Worm (Caenorhabditis elegans): Measurements from ENCODE around the gene dna-2.

DNA sequence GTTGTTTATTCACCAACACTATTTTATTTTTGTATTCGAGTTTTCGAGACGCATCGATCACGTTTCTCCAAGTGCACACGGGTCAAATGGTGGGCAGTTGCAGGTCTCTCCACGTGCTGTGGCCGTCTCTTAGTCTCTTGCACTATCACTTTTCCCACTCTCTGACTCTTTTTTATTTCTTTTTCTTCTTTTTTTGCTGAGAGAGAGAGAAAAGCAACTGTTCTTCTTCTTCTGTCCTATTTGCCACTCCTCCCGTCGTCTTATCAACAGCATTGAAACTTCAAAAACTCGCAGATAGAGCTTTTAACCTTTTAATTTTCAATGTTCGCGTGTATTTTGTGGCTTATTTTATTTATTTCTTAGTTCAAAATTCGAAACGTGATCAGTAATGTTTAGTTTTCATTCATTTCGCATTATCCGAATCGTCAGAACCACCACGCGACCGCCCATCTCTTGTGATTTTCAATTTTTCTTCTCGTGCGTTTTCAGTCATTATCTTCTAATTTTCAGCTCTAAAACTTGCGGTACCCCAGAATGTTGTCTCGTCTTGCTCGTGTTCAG lies 49.6 kb upstream of the dna-2 start, which contains the start of gene alh-8:
- TF ChIP-seq C34B4.2 (tag; optimal IDR thresholded peaks at IDR 0.05) = no peak
- no peak for TF ChIP-seq jun-1 (tag; optimal IDR thresholded peaks at IDR 0.05)
- TF ChIP-seq irx-1 (tag; optimal IDR thresholded peaks at IDR 0.05) = no peak
- no peak for TF ChIP-seq nhr-237 (tag; optimal IDR thresholded peaks at IDR 0.05)
- no peak for TF ChIP-seq pqm-1 (tag; optimal IDR thresholded peaks at IDR 0.05)
- TF ChIP-seq dsc-1 (tag; optimal IDR thresholded peaks at IDR 0.05) = no peak
- no peak for TF ChIP-seq ama-1 (optimal IDR thresholded peaks at IDR 0.05)
- TF ChIP-seq alr-1 (tag; optimal IDR thresholded peaks at IDR 0.05; ENCODE audit: borderline replicate concordance) = no peak

Measured in whole organism, L1 larva.